Fruit fly (Drosophila melanogaster): ENCODE data around the gene CG32485.

Gene CG32485

dm6 chr3L:3058970-3059883 is 9.1 kb downstream of the CG32485 start (continued):
- TF ChIP-seq hkb (optimal IDR thresholded peaks at IDR 0.05) (no peak), hkb (GFP tag; IDR thresholded peaks at IDR 0.05) (0 out of 2 replicates have a peak, but pooled peaks have one; percentile 15), nerfin-1 (tag; optimal IDR thresholded peaks at IDR 0.05) (peak; percentile 43), CG14710 (tag; optimal IDR thresholded peaks at IDR 0.05) (peak; percentile 30), CG17359 (tag; optimal IDR thresholded peaks at IDR 0.05) (peak; percentile 6), gem (tag; optimal IDR thresholded peaks at IDR 0.05) (peak; percentile 61), CoRest (tag; optimal IDR thresholded peaks at IDR 0.05) (peak; percentile 59), CG17385 (GFP tag; optimal IDR thresholded peaks at IDR 0.05) (no peak), sd (tag; optimal IDR thresholded peaks at IDR 0.05) (peak; percentile 98), kah (GFP tag; optimal IDR thresholded peaks at IDR 0.05) (peak; percentile 36), row (GFP tag; IDR thresholded peaks at IDR 0.05) (peak; percentile 37), crol (GFP tag; IDR thresholded peaks at IDR 0.05) (peak; percentile 51), Vsx1 (GFP tag; optimal IDR thresholded peaks at IDR 0.05) (no peak), grau (tag; optimal IDR thresholded peaks at IDR 0.05) (peak; percentile 79), E2f1 (GFP tag; IDR thresholded peaks at IDR 0.05) (no peak), CG2875 (GFP tag; optimal IDR thresholded peaks at IDR 0.05) (peak; percentile 19), CG16779 (GFP tag; IDR thresholded peaks at IDR 0.05) (no peak), Med (GFP tag) (peak; percentile 42), Hsf (GFP tag; optimal IDR thresholded peaks at IDR 0.05) (peak; percentile 11), Blimp-1 (GFP tag; optimal IDR thresholded peaks at IDR 0.05) (peak; percentile 37), Pdp1 (GFP tag; optimal IDR thresholded peaks at IDR 0.05) (peak in 1 of 2 experiments; percentile 36), H15 (GFP tag; IDR thresholded peaks at IDR 0.05) (0 out of 3 replicates have a peak, but pooled peaks have one; percentile 9), H2.0 (GFP tag; IDR thresholded peaks at IDR 0.05) (no peak), CG17612 (GFP tag; IDR thresholded peaks at IDR 0.05) (no peak), CG1603 (tag; optimal IDR thresholded peaks at IDR 0.05) (peak; percentile 1), br (optimal IDR thresholded peaks at IDR 0.05) (no peak), rib (GFP tag; IDR thresholded peaks at IDR 0.05) (0 out of 2 replicates have a peak, but pooled peaks have one; percentile 31), MTF-1 (GFP tag; optimal IDR thresholded peaks at IDR 0.05; ENCODE audit: borderline replicate concordance) (no peak), bcd (GFP tag; optimal IDR thresholded peaks at IDR 0.05) (no peak), CG10267 (tag; optimal IDR thresholded peaks at IDR 0.05) (peak; percentile 20), CG15479 (GFP tag; optimal IDR thresholded peaks at IDR 0.05) (peak; percentile 94), danr (GFP tag; IDR thresholded peaks at IDR 0.05) (no peak), zfh1 (GFP tag; IDR thresholded peaks at IDR 0.05) (no peak), gfzf (GFP tag; optimal IDR thresholded peaks at IDR 0.05) (no peak), unpg (GFP tag; optimal IDR thresholded peaks at IDR 0.05) (peak; percentile 40), BtbVII (GFP tag; optimal IDR thresholded peaks at IDR 0.05) (peak; percentile 1), D (optimal IDR thresholded peaks at IDR 0.05) (no peak), D (GFP tag; optimal IDR thresholded peaks at IDR 0.05) (peak; percentile 42), so (GFP tag; IDR thresholded peaks at IDR 0.05) (no peak), exex (tag; optimal IDR thresholded peaks at IDR 0.05) (peak; percentile 21), D19A (tag; optimal IDR thresholded peaks at IDR 0.05) (peak; percentile 36), HLHmδ (GFP tag; optimal IDR thresholded peaks at IDR 0.05) (no peak), CG7839 (tag; optimal IDR thresholded peaks at IDR 0.05) (peak; percentile 8), CG17361 (GFP tag; IDR thresholded peaks at IDR 0.05) (peak; percentile 70; the same call in 2 of the 3 replicates), ttk (GFP tag; IDR thresholded peaks at IDR 0.05) (no peak), CG8290 (GFP tag; optimal IDR thresholded peaks at IDR 0.05) (no peak), CG8290 (tag; optimal IDR thresholded peaks at IDR 0.05) (no peak), CG15696 (tag; optimal IDR thresholded peaks at IDR 0.05) (peak; percentile 47), CG34422 (GFP tag; IDR thresholded peaks at IDR 0.05) (no peak)

Data from whole organism, embryonic.